Worm (Caenorhabditis elegans) whole organism, early embryonic: ENCODE data around the gene rop-1.

Experiments used
- B0310.2 ChIP-seq: sonication (generic microtip); optimal IDR thresholded peaks from 2 replicates; lab custom pipeline; 2016; ENCODE audit warnings: mild to moderate bottlenecking, missing genetic modification characterization, missing compliant biosample characterization
- F13C5.2 ChIP-seq: sonication (generic microtip); optimal IDR thresholded peaks from 2 replicates; lab custom pipeline; 2017; ENCODE audit warnings: mild to moderate bottlenecking, missing genetic modification characterization, inconsistent platforms, missing compliant biosample characterization
- aly-1 ChIP-seq: sonication (generic microtip); optimal IDR thresholded peaks from 2 replicates; lab custom pipeline; 2016; ENCODE audit warnings: missing genetic modification characterization, missing compliant biosample characterization
- ama-1 ChIP-seq: fragments of 150-350 bp; optimal IDR thresholded peaks from 2 replicates; lab custom pipeline; 2014
- ceh-13 ChIP-seq: fragments of 200-800 bp; sonication (Bioruptor generic); optimal IDR thresholded peaks from 2 replicates; lab custom pipeline; 2018; ENCODE audit warnings: mild to moderate bottlenecking, missing genetic modification characterization, missing compliant biosample characterization
- ceh-36 ChIP-seq: sonication (generic microtip); optimal IDR thresholded peaks from 2 replicates; lab custom pipeline; 2016; ENCODE audit warnings: missing genetic modification characterization, inconsistent platforms, missing compliant biosample characterization
- ets-7 ChIP-seq: sonication (generic microtip); optimal IDR thresholded peaks from 2 replicates; lab custom pipeline; 2016; ENCODE audit warnings: missing genotype, missing genetic modification characterization, missing compliant biosample characterization
- flt-1 ChIP-seq: fragments of 200-800 bp; sonication (Bioruptor generic); IDR thresholded peaks from 2 replicates; pipeline ENCODE4 v1.3.6; 2022; ENCODE audit warnings: missing genetic modification characterization, missing compliant biosample characterization
- hmbx-1 ChIP-seq: sonication (generic microtip); optimal IDR thresholded peaks from 2 replicates; lab custom pipeline; 2016; ENCODE audit warnings: mild to moderate bottlenecking, missing genetic modification characterization, missing compliant biosample characterization
- hmg-4 ChIP-seq: fragments of 200-800 bp; sonication (Bioruptor generic); optimal IDR thresholded peaks from 2 replicates; lab custom pipeline; 2018; ENCODE audit warnings: mild to moderate bottlenecking, missing genetic modification characterization, missing compliant biosample characterization
- pes-1 ChIP-seq: fragments of 200-800 bp; sonication (Bioruptor generic); IDR thresholded peaks from 2 replicates; pipeline ENCODE4 v1.3.6; 2022; ENCODE audit warnings: missing genetic modification reagents, missing genetic modification characterization, missing compliant biosample characterization
- sea-1 ChIP-seq: fragments of 200-800 bp; sonication (Bioruptor generic); conservative IDR thresholded peaks from 2 replicates; pipeline ENCODE4 v1.3.6; 2022; ENCODE audit warnings: missing genetic modification characterization, missing compliant biosample characterization
- tbx-11 ChIP-seq: fragments of 200-800 bp; sonication (Bioruptor generic); IDR thresholded peaks from 2 replicates; pipeline ENCODE4 v1.3.6; 2022; ENCODE audit warnings: missing genetic modification characterization, missing compliant biosample characterization

DNA sequence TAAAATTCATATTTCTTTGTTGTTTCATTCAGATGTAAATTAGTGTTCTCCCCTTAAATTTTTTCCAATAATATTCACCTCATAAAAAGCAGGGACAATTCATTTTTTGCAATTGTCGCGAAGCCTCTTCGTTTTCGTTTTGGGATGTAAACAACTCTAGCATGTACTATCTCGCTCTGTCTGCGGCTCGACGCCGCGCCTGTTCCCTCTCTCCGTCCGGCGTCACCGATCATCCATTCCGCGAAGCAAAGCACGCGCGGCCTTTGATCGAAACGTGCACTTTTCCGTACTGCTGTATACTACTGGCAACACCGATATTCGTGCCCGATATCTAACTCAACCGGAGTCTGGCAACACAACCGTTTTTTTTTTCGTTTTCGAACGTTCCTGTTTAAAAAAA lies 7.9 kb downstream of the rop-1 start:
- TF ChIP-seq hmbx-1 (tag; lab: Kevin White, UChicago) = no peak
- TF ChIP-seq sea-1 (GFP tag; lab: Robert Waterston, UW) = no peak
- no peak for TF ChIP-seq ama-1 (lab: Kevin White, UChicago)
- no peak for TF ChIP-seq hmg-4 (GFP tag; lab: Kevin White, UChicago)
- no peak for TF ChIP-seq ceh-36
- no peak for TF ChIP-seq flt-1
- no peak for TF ChIP-seq aly-1
- no peak for TF ChIP-seq F13C5.2 (tag; lab: Kevin White, UChicago)
- TF ChIP-seq pes-1 (GFP tag; lab: Robert Waterston, UW) = no peak
- no peak for TF ChIP-seq tbx-11
- no peak for TF ChIP-seq ets-7 (tag; lab: Kevin White, UChicago)
- TF ChIP-seq ceh-13 (GFP tag; lab: Kevin White, UChicago) = no peak
- no peak for TF ChIP-seq B0310.2
